Worm (Caenorhabditis elegans): ENCODE data around the gene Y56A3A.28.

ce11 chrIII:11918247-11918769, 52.9 kb downstream of the Y56A3A.28 start, which contains the start of gene znf-593:
- TF ChIP-seq ama-1 (optimal IDR thresholded peaks at IDR 0.05) (no peak), nhr-23 (tag; optimal IDR thresholded peaks at IDR 0.05) (no peak), R02D3.7 (tag; optimal IDR thresholded peaks at IDR 0.05) (no peak), unc-62 (GFP tag; optimal IDR thresholded peaks at IDR 0.05) (no peak), Y55F3AM.14 (GFP tag; optimal IDR thresholded peaks at IDR 0.05) (no peak), nhr-11 (tag; optimal IDR thresholded peaks at IDR 0.05) (no peak), lin-13 (GFP tag; optimal IDR thresholded peaks at IDR 0.05) (no peak), nhr-77 (tag; optimal IDR thresholded peaks at IDR 0.05) (no peak), unc-39 (tag; optimal IDR thresholded peaks at IDR 0.05) (no peak), peb-1 (tag; optimal IDR thresholded peaks at IDR 0.05) (no peak), dmd-4 (tag; optimal IDR thresholded peaks at IDR 0.05) (no peak)
